Fruit fly (Drosophila melanogaster) whole organism, wandering third instar larva: ENCODE results near the gene Uck.

Source experiments
- Dif ChIP-seq: fragments of 200-275, 200-300 bp; sonication (Bioruptor generic); optimal IDR thresholded peaks from 2 replicates; lab custom pipeline; 2018; ENCODE audit warnings: missing biosample characterization, missing genetic modification characterization; ENCODE audit not compliant: partially characterized antibody
- OdsH ChIP-seq: fragments of 200-800 bp; sonication (Bioruptor generic); optimal IDR thresholded peaks from 2 replicates; lab custom pipeline; 2016; ENCODE audit warnings: missing biosample characterization, mild to moderate bottlenecking, missing genetic modification characterization

dm6 chr3R:24320342-24320711 lies 30.4 kb downstream of the Uck start:
- no peak for TF ChIP-seq Dif (GFP tag; lab: Kevin White, UChicago)
- no peak for TF ChIP-seq OdsH
